Fruit fly (Drosophila melanogaster) whole organism, pupa: ENCODE measurements around the gene mthl9.
A peak's percentile ranks its signal among the peaks of the same experiment; 100 is the strongest.

Source experiments
- CG10348 ChIP-seq: fragments of 200-800 bp; sonication (Bioruptor generic); IDR thresholded peaks from 2 replicates; pipeline ENCODE4 v1.3.6; 2022; ENCODE audit warnings: missing biosample characterization, missing genetic modification characterization
- CG12605 ChIP-seq: fragments of 200-800 bp; sonication (Bioruptor generic); IDR thresholded peaks from 2 replicates; pipeline ENCODE4 v1.3.6; 2022; ENCODE audit warnings: missing biosample characterization, missing genetic modification characterization
- CG13204 ChIP-seq: fragments of 200-800 bp; sonication (Bioruptor generic); optimal IDR thresholded peaks from 2 replicates; lab custom pipeline; 2018; ENCODE audit warnings: missing biosample characterization, mild to moderate bottlenecking, missing genetic modification characterization, moderate library complexity
- CG14655 ChIP-seq: fragments of 200-800 bp; sonication (Bioruptor generic); optimal IDR thresholded peaks from 3 replicates; lab custom pipeline; 2017; ENCODE audit warnings: mild to moderate bottlenecking, missing biosample characterization, missing genetic modification reagents, missing genetic modification characterization
- CG15710 ChIP-seq: fragments of 200-800 bp; sonication (Bioruptor generic); optimal IDR thresholded peaks from 2 replicates; lab custom pipeline; 2018; ENCODE audit warnings: missing biosample characterization, mild to moderate bottlenecking, missing genetic modification characterization, moderate library complexity
- CG17806 ChIP-seq: fragments of 200-800 bp; sonication (Bioruptor generic); optimal IDR thresholded peaks from 2 replicates; lab custom pipeline; 2018; ENCODE audit warnings: missing biosample characterization, mild to moderate bottlenecking, missing genetic modification characterization, moderate library complexity
- CG32121 ChIP-seq: fragments of 200-800 bp; sonication (Bioruptor generic); IDR thresholded peaks from 2 replicates; pipeline ENCODE4 v1.3.6; 2022; ENCODE audit warnings: missing biosample characterization, missing genetic modification characterization
- CG34367 ChIP-seq: fragments of 200-800 bp; sonication (Bioruptor generic); optimal IDR thresholded peaks from 2 replicates; lab custom pipeline; 2018; ENCODE audit warnings: missing biosample characterization, mild to moderate bottlenecking, missing genetic modification characterization
- CG4496 ChIP-seq: fragments of 200-800 bp; sonication (Bioruptor generic); IDR thresholded peaks from 3 replicates; pipeline ENCODE4 v1.3.6; 2022; ENCODE audit warnings: missing biosample characterization, missing genetic modification characterization
- CG8159 ChIP-seq: fragments of 200-800 bp; sonication (Bioruptor generic); optimal IDR thresholded peaks from 3 replicates; lab custom pipeline; 2018; ENCODE audit warnings: missing biosample characterization, mild to moderate bottlenecking, missing genetic modification characterization, moderate library complexity
- CG8301 ChIP-seq: fragments of 200-800 bp; sonication (Bioruptor generic); optimal IDR thresholded peaks from 2 replicates; lab custom pipeline; 2018; ENCODE audit warnings: missing biosample characterization, mild to moderate bottlenecking, missing genetic modification characterization
- CG9948 ChIP-seq: fragments of 200-800 bp; sonication (Bioruptor generic); optimal IDR thresholded peaks from 2 replicates; lab custom pipeline; 2018; ENCODE audit warnings: missing biosample characterization, mild to moderate bottlenecking, missing genetic modification characterization, moderate library complexity
- D1 ChIP-seq: fragments of 200-800 bp; sonication (Bioruptor generic); optimal IDR thresholded peaks from 2 replicates; lab custom pipeline; 2018; ENCODE audit warnings: missing biosample characterization, mild to moderate bottlenecking, missing genetic modification characterization, moderate library complexity
- EcR ChIP-seq: fragments of 200-800 bp; sonication (Bioruptor generic); optimal IDR thresholded peaks from 3 replicates; lab custom pipeline; 2019; ENCODE audit warnings: missing biosample characterization, missing genetic modification characterization, mild to moderate bottlenecking, moderate library complexity, missing genetic modification reagents
- Ets98B ChIP-seq: fragments of 200-800 bp; sonication (Bioruptor generic); IDR thresholded peaks from 2 replicates; pipeline ENCODE4 v1.3.6; 2022; ENCODE audit warnings: missing biosample characterization, missing genetic modification characterization
- Pif1A ChIP-seq: fragments of 200-800 bp; sonication (Bioruptor generic); optimal IDR thresholded peaks from 3 replicates; lab custom pipeline; 2016; ENCODE audit warnings: missing biosample characterization, missing genetic modification characterization
- Pif1B ChIP-seq: fragments of 200-800 bp; sonication (Bioruptor generic); optimal IDR thresholded peaks from 3 replicates; lab custom pipeline; 2016; ENCODE audit warnings: missing biosample characterization, missing genetic modification characterization
- Snoo ChIP-seq: fragments of 200-800 bp; sonication (Bioruptor generic); optimal IDR thresholded peaks from 3 replicates; lab custom pipeline; 2017; ENCODE audit warnings: missing biosample characterization, mild to moderate bottlenecking, missing genetic modification characterization, inconsistent platforms
- fd96Ca ChIP-seq: fragments of 200-800 bp; sonication (Bioruptor generic); IDR thresholded peaks from 3 replicates; pipeline ENCODE4 v1.3.6; 2022; ENCODE audit warnings: missing biosample characterization, missing genetic modification characterization
- gl ChIP-seq: fragments of 200-800 bp; sonication (Bioruptor generic); optimal IDR thresholded peaks from 2 replicates; lab custom pipeline; 2018; ENCODE audit warnings: missing biosample characterization, mild to moderate bottlenecking, missing genetic modification characterization
- rn ChIP-seq: fragments of 200-800 bp; sonication (Bioruptor generic); IDR thresholded peaks from 2 replicates; pipeline ENCODE4 v1.3.6; 2022; ENCODE audit warnings: missing biosample characterization, missing genetic modification characterization

Gene mthl9

dm6 chr3L:321495-321894, 10.6 kb downstream of the mthl9 start:
- TF ChIP-seq CG9948 (tag; lab: Kevin White, UChicago) (no peak), CG8159 (no peak), CG13204 (no peak), CG4496 (no peak), CG32121 (GFP tag; lab: Robert Waterston, UW) (no peak), CG10348 (GFP tag; lab: Robert Waterston, UW) (no peak), fd96Ca (GFP tag; lab: Robert Waterston, UW) (no peak), CG14655 (GFP tag; lab: Kevin White, UChicago) (no peak), EcR (GFP tag; lab: Kevin White, UChicago) (no peak), Ets98B (GFP tag; lab: Robert Waterston, UW) (no peak), CG12605 (no peak), CG17806 (no peak), gl (tag; lab: Kevin White, UChicago) (no peak), Snoo (tag; lab: Kevin White, UChicago) (no peak), rn (GFP tag; lab: Robert Waterston, UW) (no peak), D1 (tag; lab: Kevin White, UChicago) (no peak), CG15710 (tag; lab: Kevin White, UChicago) (no peak)
- TF ChIP-seq, all 21 proteins: peak for 0

- TF ChIP-seq Ets98B (GFP tag; lab: Robert Waterston, UW) (no peak), CG13204 (no peak), CG8159 (no peak), CG34367 (no peak), CG12605 (no peak), rn (GFP tag; lab: Robert Waterston, UW) (no peak), CG4496 (no peak)
- TF ChIP-seq, all 21 proteins: peak for 0
These were observed 11.3 kb downstream of the mthl9 start for dm6 chr3L:320798-321197.

dm6 chr3L:320010-320337, 12.1 kb downstream of the mthl9 start:
- TF ChIP-seq CG34367 = no peak
- TF ChIP-seq EcR (GFP tag; lab: Kevin White, UChicago) = no peak
- TF ChIP-seq CG8301 (tag; lab: Kevin White, UChicago) = no peak
- TF ChIP-seq CG12605 = no peak
- TF ChIP-seq rn (GFP tag; lab: Robert Waterston, UW) = no peak
- no peak for TF ChIP-seq CG14655 (GFP tag; lab: Kevin White, UChicago)
- no peak for TF ChIP-seq CG10348 (GFP tag; lab: Robert Waterston, UW)
- no peak for TF ChIP-seq CG32121 (GFP tag; lab: Robert Waterston, UW)
- TF ChIP-seq CG13204 = no peak
- no peak for TF ChIP-seq Pif1B
- no peak for TF ChIP-seq D1 (tag; lab: Kevin White, UChicago)
- TF ChIP-seq gl (tag; lab: Kevin White, UChicago) = no peak
- no peak for TF ChIP-seq Snoo (tag; lab: Kevin White, UChicago)
- TF ChIP-seq CG17806 = no peak
- TF ChIP-seq CG4496 = no peak
- TF ChIP-seq fd96Ca (GFP tag; lab: Robert Waterston, UW) = no peak

dm6 chr3L:319145-320009, 12.7 kb downstream of the mthl9 start, which contains the start of gene fwd:
fwd (minus strand) TSS chr3L:319884.
- TF ChIP-seq CG8159 (peak; percentile 30), Pif1B (no peak), EcR (GFP tag; lab: Kevin White, UChicago) (peak; percentile 63), CG4496 (peak; percentile 74), CG10348 (GFP tag; lab: Robert Waterston, UW) (no peak), fd96Ca (GFP tag; lab: Robert Waterston, UW) (peak; percentile 22; the same call in 1 of the 3 replicates), gl (tag; lab: Kevin White, UChicago) (no peak), CG13204 (no peak), Ets98B (GFP tag; lab: Robert Waterston, UW) (no peak; the same call in 1 of the 2 replicates), CG12605 (0 out of 2 replicates have a peak, but pooled peaks have one; percentile 14), CG32121 (GFP tag; lab: Robert Waterston, UW) (no peak)

dm6 chr3L:316784-317183, 15.3 kb downstream of the mthl9 start, which contains the start of gene ddbt:
ddbt (plus strand) TSS chr3L:317084.
- TF ChIP-seq D1 (tag; lab: Kevin White, UChicago) (no peak), CG14655 (GFP tag; lab: Kevin White, UChicago) (no peak), CG10348 (GFP tag; lab: Robert Waterston, UW) (no peak), Snoo (tag; lab: Kevin White, UChicago) (no peak), CG17806 (no peak), CG4496 (no peak)
- TF ChIP-seq, all 21 proteins: peak for 0

dm6 chr3L:315140-315539, 17.0 kb downstream of the mthl9 start:
- TF ChIP-seq CG17806 (no peak), EcR (GFP tag; lab: Kevin White, UChicago) (peak; percentile 85)
- TF ChIP-seq, all 21 proteins: peak for 1

- no peak for TF ChIP-seq CG13204
- no peak for TF ChIP-seq CG4496
- no peak for TF ChIP-seq CG17806
- TF ChIP-seq Ets98B (GFP tag; lab: Robert Waterston, UW) = no peak
- TF ChIP-seq Pif1A (GFP tag; lab: Kevin White, UChicago) = no peak
- TF ChIP-seq fd96Ca (GFP tag; lab: Robert Waterston, UW) = no peak
- TF ChIP-seq CG34367 = no peak
- TF ChIP-seq CG8301 (tag; lab: Kevin White, UChicago) = no peak
- no peak for TF ChIP-seq gl (tag; lab: Kevin White, UChicago)
These were observed 19.8 kb downstream of the mthl9 start for dm6 chr3L:312323-312722.
